Worm (Caenorhabditis elegans) whole organism, L4 larva: Measurements from ENCODE around the gene Y54E2A.7.
A peak's percentile ranks its signal among the peaks of the same experiment; 100 is the strongest.

Experiments used
- ama-1 ChIP-seq: fragments of 150-350 bp; optimal IDR thresholded peaks from 2 replicates; lab custom pipeline; 2014; ENCODE audit warnings: inconsistent platforms, mixed read lengths
- daf-12 ChIP-seq: fragments of 150-350 bp; optimal IDR thresholded peaks from 2 replicates; lab custom pipeline; 2014; ENCODE audit warnings: missing biosample characterization, missing genetic modification reagents, missing genetic modification characterization
- mdl-1 ChIP-seq, 2 experiments: fragments of 150-350 bp in 1 of 2; sonication (generic microtip) in 1 of 2; optimal IDR thresholded peaks; 2 replicates each; lab custom pipeline; 2014 to 2017; ENCODE audit warnings: missing biosample characterization in 2 of 2, missing genetic modification characterization in 2 of 2
- nhr-237 ChIP-seq: sonication (generic microtip); optimal IDR thresholded peaks from 2 replicates; lab custom pipeline; 2017; ENCODE audit warnings: missing biosample characterization, missing genetic modification characterization
- nhr-25 ChIP-seq: sonication (generic microtip); optimal IDR thresholded peaks from 2 replicates; lab custom pipeline; 2017; ENCODE audit warnings: missing genetic modification characterization, mild to moderate bottlenecking, missing compliant biosample characterization, antibody characterized with exemption, moderate library complexity, borderline replicate concordance; ENCODE audit not compliant: insufficient read depth
- saeg-2 ChIP-seq: fragments of 200-800 bp; sonication (Bioruptor generic); IDR thresholded peaks from 2 replicates; pipeline ENCODE4 v1.3.6; 2022; ENCODE audit warnings: missing genetic modification reagents, missing genetic modification characterization, missing compliant biosample characterization
- snpc-4 ChIP-seq: fragments of 150-350 bp; optimal IDR thresholded peaks from 2 replicates; lab custom pipeline; 2014; ENCODE audit warnings: missing biosample characterization, missing genetic modification characterization
- unc-130 ChIP-seq: sonication (generic microtip); optimal IDR thresholded peaks from 2 replicates; lab custom pipeline; 2016; ENCODE audit warnings: missing genetic modification reagents, missing genetic modification characterization, missing compliant biosample characterization
- unc-62 ChIP-seq, 3 experiments: fragments of 150-350 bp in 1 of 3; sonication (generic microtip); optimal IDR thresholded peaks in 2 of 3; peaks in 1 of 3; 1 replicate in 1 of 3; 2 replicates in 2 of 3; lab custom pipeline; 2014 to 2017; ENCODE audit warnings: missing biosample characterization in 3 of 3, missing genetic modification characterization in 3 of 3, missing genetic modification reagents in 3 of 3, missing genotype in 1 of 3
- zag-1 ChIP-seq: fragments of 150-350 bp; optimal IDR thresholded peaks from 2 replicates; lab custom pipeline; 2014; ENCODE audit warnings: missing biosample characterization, missing genetic modification characterization

ce11 chrII:14771096-14771495 is 1.7 kb downstream of the Y54E2A.7 start:
- TF ChIP-seq nhr-25 (tag; lab: Kevin White, UChicago) (no peak), mdl-1 (tag; optimal IDR thresholded peaks at IDR 0.05; lab: Kevin White, UChicago) (no peak), snpc-4 (no peak), zag-1 (no peak), ama-1 (lab: Kevin White, UChicago) (no peak), nhr-237 (tag; lab: Kevin White, UChicago) (no peak), unc-130 (GFP tag; lab: Kevin White, UChicago) (no peak), daf-12 (tag; lab: Kevin White, UChicago) (no peak), unc-62 (GFP tag; optimal IDR thresholded peaks at IDR 0.05 in 1 of 2; lab: Kevin White, UChicago) (peak in 1 of 2 experiments; percentile 79), unc-62 (tag; optimal IDR thresholded peaks at IDR 0.05; lab: Kevin White, UChicago) (no peak), saeg-2 (GFP tag; lab: Robert Waterston, UW) (no peak)
